Fruit fly (Drosophila melanogaster): ENCODE data around the gene wnd.

wnd gene

dm6 chr3L:19636821-19637460, 1.4 kb upstream of the wnd start (continued):
- no peak for TF ChIP-seq CG12769 (tag; optimal IDR thresholded peaks at IDR 0.05)
- peak; percentile 59 for TF ChIP-seq D19A (tag; optimal IDR thresholded peaks at IDR 0.05)
- peak; percentile 35 for TF ChIP-seq stwl (tag; optimal IDR thresholded peaks at IDR 0.05)
- TF ChIP-seq nmo (GFP tag; optimal IDR thresholded peaks at IDR 0.05), result peak; percentile 85
- no peak for TF ChIP-seq ssp (GFP tag; IDR thresholded peaks at IDR 0.05)
- TF ChIP-seq CG42726 (GFP tag; IDR thresholded peaks at IDR 0.05; ENCODE audit: partially characterized antibody), result no peak
- peak; percentile 26 for TF ChIP-seq Kr (GFP tag; optimal IDR thresholded peaks at IDR 0.05)
- no peak for TF ChIP-seq lmd (GFP tag; IDR thresholded peaks at IDR 0.05)
- TF ChIP-seq Oli (tag; optimal IDR thresholded peaks at IDR 0.05), result peak; percentile 55
- TF ChIP-seq tgo (GFP tag; IDR thresholded peaks at IDR 0.05), result peak; percentile 20; the same call in 1 of the 3 replicates
- TF ChIP-seq Abd-B (GFP tag; optimal IDR thresholded peaks at IDR 0.05), result peak; percentile 17
- peak in 1 of 2 experiments; percentile 60 for TF ChIP-seq chif (GFP tag; optimal IDR thresholded peaks at IDR 0.05)
- peak; percentile 91 for TF ChIP-seq CG10979 (tag; optimal IDR thresholded peaks at IDR 0.05)
- peak; percentile 74 for TF ChIP-seq CG2202 (tag; optimal IDR thresholded peaks at IDR 0.05)
- peak; percentile 27; the same call in 1 of the 3 replicates for TF ChIP-seq CG2199 (GFP tag; IDR thresholded peaks at IDR 0.05)
- TF ChIP-seq MBD-R2 (GFP tag; IDR thresholded peaks at IDR 0.05), result no peak
- TF ChIP-seq CG8359 (GFP tag; optimal IDR thresholded peaks at IDR 0.05; ENCODE audit: borderline replicate concordance), result peak; percentile 13
- TF ChIP-seq CG30020 (tag; optimal IDR thresholded peaks at IDR 0.05), result peak; percentile 41
- TF ChIP-seq CG6272 (GFP tag; IDR thresholded peaks at IDR 0.05), result no peak
- TF ChIP-seq CG11247 (GFP tag; IDR thresholded peaks at IDR 0.05), result no peak
- TF ChIP-seq CG8944 (GFP tag; optimal IDR thresholded peaks at IDR 0.05), result no peak
- TF ChIP-seq gcm (GFP tag; optimal IDR thresholded peaks at IDR 0.05), result peak; percentile 58
- TF ChIP-seq fd96Cb (tag; optimal IDR thresholded peaks at IDR 0.05), result peak; percentile 64
- no peak for TF ChIP-seq CG9215 (GFP tag; IDR thresholded peaks at IDR 0.05)
- TF ChIP-seq row (GFP tag; IDR thresholded peaks at IDR 0.05), result peak; percentile 66
- peak; percentile 80 for TF ChIP-seq phol (tag; optimal IDR thresholded peaks at IDR 0.05)
- peak; percentile 49 for TF ChIP-seq nerfin-1 (tag; optimal IDR thresholded peaks at IDR 0.05)
- peak; percentile 83 for TF ChIP-seq CG10267 (tag; optimal IDR thresholded peaks at IDR 0.05)
- no peak for TF ChIP-seq amos (GFP tag; IDR thresholded peaks at IDR 0.05; ENCODE audit: partially characterized antibody)
- peak; percentile 90 for TF ChIP-seq CG2712 (tag; optimal IDR thresholded peaks at IDR 0.05)
- peak; percentile 36 for TF ChIP-seq Lhr (GFP tag; optimal IDR thresholded peaks at IDR 0.05)
- TF ChIP-seq Xbp1 (GFP tag; optimal IDR thresholded peaks at IDR 0.05), result peak; percentile 9
- TF ChIP-seq CG9727 (GFP tag; optimal IDR thresholded peaks at IDR 0.05), result peak; percentile 91
- no peak for TF ChIP-seq pum (GFP tag; optimal IDR thresholded peaks at IDR 0.05)
- TF ChIP-seq CG12071 (GFP tag; optimal IDR thresholded peaks at IDR 0.05), result no peak
- TF ChIP-seq Hr3 (GFP tag; optimal IDR thresholded peaks at IDR 0.05), result peak; percentile 49
- peak; percentile 77 for TF ChIP-seq CG7556 (GFP tag; optimal IDR thresholded peaks at IDR 0.05)
- TF ChIP-seq CG16863 (GFP tag; optimal IDR thresholded peaks at IDR 0.05), result peak; percentile 4
- peak; percentile 7 for TF ChIP-seq CG18476 (GFP tag; optimal IDR thresholded peaks at IDR 0.05)
- TF ChIP-seq Hsf (GFP tag; optimal IDR thresholded peaks at IDR 0.05), result peak; percentile 41
- peak; percentile 59 for TF ChIP-seq Usf (GFP tag; optimal IDR thresholded peaks at IDR 0.05)
- peak; percentile 6 for TF ChIP-seq CG12104 (GFP tag; optimal IDR thresholded peaks at IDR 0.05)
- TF ChIP-seq sqz (GFP tag; optimal IDR thresholded peaks at IDR 0.05), result peak; percentile 23
- TF ChIP-seq crol (GFP tag; IDR thresholded peaks at IDR 0.05), result peak; percentile 27; the same call in 1 of the 2 replicates
- 0 out of 3 replicates have a peak, but pooled peaks have one; percentile 28 for TF ChIP-seq CG11695 (GFP tag; IDR thresholded peaks at IDR 0.05)
- TF ChIP-seq CG8290 (GFP tag; optimal IDR thresholded peaks at IDR 0.05), result peak; percentile 61
- peak in 1 of 2 experiments; percentile 56 for TF ChIP-seq CG8290 (tag; optimal IDR thresholded peaks at IDR 0.05)
- peak; percentile 34 for TF ChIP-seq kay (GFP tag; optimal IDR thresholded peaks at IDR 0.05)
- peak; percentile 71 for TF ChIP-seq D (optimal IDR thresholded peaks at IDR 0.05)
- TF ChIP-seq D (GFP tag; optimal IDR thresholded peaks at IDR 0.05), result peak; percentile 74

Measured in whole organism, embryonic.